Worm (Caenorhabditis elegans) whole organism, late embryonic: ENCODE results near the gene fbxa-36.

Source experiments
- T23F11.4 ChIP-seq: fragments of 200-800 bp; sonication (Bioruptor generic); optimal IDR thresholded peaks from 2 replicates; lab custom pipeline; 2018; ENCODE audit warnings: mild to moderate bottlenecking, missing genetic modification characterization, missing compliant biosample characterization
- ama-1 ChIP-seq: fragments of 150-350 bp; optimal IDR thresholded peaks from 2 replicates; lab custom pipeline; 2014
- ceh-19 ChIP-seq: fragments of 200-800 bp; sonication (Bioruptor generic); optimal IDR thresholded peaks from 2 replicates; lab custom pipeline; 2018; ENCODE audit warnings: mild to moderate bottlenecking, missing genetic modification characterization, missing compliant biosample characterization
- dmd-4 ChIP-seq: sonication (generic microtip); optimal IDR thresholded peaks from 2 replicates; lab custom pipeline; 2016; ENCODE audit warnings: borderline replicate concordance, missing genetic modification characterization, missing compliant biosample characterization
- fkh-10 ChIP-seq: fragments of 150-350 bp; optimal IDR thresholded peaks from 2 replicates; lab custom pipeline; 2014; ENCODE audit warnings: missing biosample characterization, missing genetic modification reagents, missing genetic modification characterization
- pha-4 ChIP-seq: fragments of 150-350 bp; optimal IDR thresholded peaks from 2 replicates; lab custom pipeline; 2018; ENCODE audit warnings: missing biosample characterization, missing genetic modification reagents, missing genetic modification characterization
- unc-42 ChIP-seq: sonication (generic microtip); optimal IDR thresholded peaks from 2 replicates; lab custom pipeline; 2016; ENCODE audit warnings: missing genotype, missing genetic modification characterization, missing compliant biosample characterization
- unc-86 ChIP-seq: sonication (generic microtip); optimal IDR thresholded peaks from 2 replicates; lab custom pipeline; 2016; ENCODE audit warnings: missing genetic modification characterization, missing compliant biosample characterization

ce11 chrIII:1289139-1289538 is 3.9 kb downstream of the fbxa-36 start:
- TF ChIP-seq ama-1 (no peak), dmd-4 (tag; lab: Kevin White, UChicago) (no peak), unc-86 (tag; lab: Kevin White, UChicago) (no peak), fkh-10 (GFP tag; lab: Kevin White, UChicago) (no peak), ceh-19 (GFP tag; lab: Kevin White, UChicago) (no peak), pha-4 (no peak), unc-42 (tag; lab: Kevin White, UChicago) (no peak), T23F11.4 (GFP tag; lab: Kevin White, UChicago) (no peak)
